Worm (Caenorhabditis elegans): Measurements from ENCODE around the gene H41C03.3.

Gene H41C03.3

DNA sequence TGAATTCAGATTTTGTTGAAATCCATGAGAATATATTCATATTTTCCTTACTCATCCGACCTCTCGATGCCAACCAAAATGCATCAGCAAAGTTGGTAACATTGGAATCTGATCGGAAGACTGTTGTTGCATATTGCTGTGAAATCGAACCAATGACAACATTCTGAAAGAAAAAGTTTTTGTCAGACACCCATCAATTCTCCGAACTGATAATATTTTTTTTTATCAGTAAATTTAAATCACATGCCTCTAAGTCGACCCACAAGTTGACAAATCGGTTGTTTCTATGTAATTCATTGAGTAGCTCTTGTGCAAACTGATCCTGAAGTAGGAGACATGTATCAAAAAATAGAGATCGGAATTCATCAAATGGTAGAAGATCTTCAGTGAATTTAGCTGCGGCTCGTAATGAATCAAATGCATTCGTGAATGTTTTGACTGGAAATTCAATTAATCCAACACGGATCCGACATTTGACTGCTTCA, 15.6 kb upstream of the H41C03.3 start, which contains the start of gene col-74:
col-74 (plus strand) TSS at position 435 of the 485 bp plus-strand sequence.
- no peak for TF ChIP-seq ama-1 (optimal IDR thresholded peaks at IDR 0.05)
- TF ChIP-seq hmbx-1 (tag; optimal IDR thresholded peaks at IDR 0.05), result no peak
- no peak for TF ChIP-seq flt-1 (GFP tag; IDR thresholded peaks at IDR 0.05)
- no peak for TF ChIP-seq aly-1 (tag; optimal IDR thresholded peaks at IDR 0.05)
- no peak for TF ChIP-seq hnd-1 (tag; optimal IDR thresholded peaks at IDR 0.05)
- no peak for TF ChIP-seq ceh-36 (tag; optimal IDR thresholded peaks at IDR 0.05)
- TF ChIP-seq tbx-37 (GFP tag; conservative IDR thresholded peaks at IDR 0.05), result no peak
- TF ChIP-seq tra-4 (tag; optimal IDR thresholded peaks at IDR 0.05), result no peak
- TF ChIP-seq F13C5.2 (tag; optimal IDR thresholded peaks at IDR 0.05), result no peak
- no peak for TF ChIP-seq ets-7 (tag; optimal IDR thresholded peaks at IDR 0.05)
- TF ChIP-seq ceh-13 (GFP tag; optimal IDR thresholded peaks at IDR 0.05), result no peak
- no peak for TF ChIP-seq hmg-4 (GFP tag; optimal IDR thresholded peaks at IDR 0.05)
- no peak for TF ChIP-seq tbx-11 (GFP tag; IDR thresholded peaks at IDR 0.05)
- no peak for TF ChIP-seq sea-1 (GFP tag; conservative IDR thresholded peaks at IDR 0.05)
- no peak for TF ChIP-seq B0310.2 (tag; optimal IDR thresholded peaks at IDR 0.05)

DNA sequence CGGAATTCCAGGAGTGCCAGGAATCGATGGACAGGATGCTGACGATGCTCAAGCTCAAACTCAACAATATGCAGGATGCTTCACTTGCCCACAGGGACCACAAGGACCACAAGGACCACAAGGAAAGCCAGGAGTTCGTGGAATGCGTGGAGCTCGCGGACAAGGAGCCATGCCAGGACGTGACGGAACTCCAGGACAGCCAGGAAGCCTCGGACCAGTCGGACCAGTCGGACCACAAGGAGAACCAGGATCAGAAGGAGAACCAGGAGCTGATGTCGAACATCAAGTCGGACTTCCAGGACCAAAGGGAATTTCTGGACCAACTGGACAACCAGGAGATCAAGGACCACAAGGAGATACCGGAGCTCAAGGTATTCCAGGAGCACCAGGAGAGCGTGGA, 14.2 kb upstream of the H41C03.3 start:
- TF ChIP-seq tra-4 (tag; optimal IDR thresholded peaks at IDR 0.05) (no peak), tbx-37 (GFP tag; conservative IDR thresholded peaks at IDR 0.05) (no peak), aly-1 (tag; optimal IDR thresholded peaks at IDR 0.05) (no peak), ceh-36 (tag; optimal IDR thresholded peaks at IDR 0.05) (no peak), ceh-13 (GFP tag; optimal IDR thresholded peaks at IDR 0.05) (no peak), scrt-1 (GFP tag; IDR thresholded peaks at IDR 0.05) (no peak)

DNA sequence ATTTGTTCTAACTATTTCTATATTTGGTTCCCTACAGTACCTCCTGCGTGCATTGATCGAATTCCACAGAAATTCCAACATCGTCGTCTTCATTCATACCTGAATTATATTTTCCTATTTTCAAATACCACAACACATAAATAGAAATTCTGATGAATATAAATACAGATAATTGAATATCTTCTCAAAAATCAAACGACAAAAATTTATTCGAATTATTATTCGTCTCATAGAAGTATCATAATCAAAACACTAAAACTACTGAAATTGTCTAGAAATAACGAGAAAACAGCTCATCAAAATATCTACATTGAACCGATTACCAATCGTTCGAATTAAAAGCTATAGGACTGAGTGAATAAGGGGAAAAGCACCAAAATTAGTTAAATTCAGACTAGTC, 12.4 kb upstream of the H41C03.3 start, which contains the start of gene gtap-1:
gtap-1 (minus strand) TSS at position 101 of the 400 bp plus-strand sequence.
- TF ChIP-seq hmbx-1 (tag; optimal IDR thresholded peaks at IDR 0.05), result no peak
- no peak for TF ChIP-seq scrt-1 (GFP tag; IDR thresholded peaks at IDR 0.05)
- TF ChIP-seq tra-4 (tag; optimal IDR thresholded peaks at IDR 0.05), result no peak
- no peak for TF ChIP-seq ets-7 (tag; optimal IDR thresholded peaks at IDR 0.05)
- no peak for TF ChIP-seq tbx-11 (GFP tag; IDR thresholded peaks at IDR 0.05)
- TF ChIP-seq pes-1 (GFP tag; IDR thresholded peaks at IDR 0.05), result no peak
- no peak for TF ChIP-seq sea-1 (GFP tag; conservative IDR thresholded peaks at IDR 0.05)
- no peak for TF ChIP-seq ceh-36 (tag; optimal IDR thresholded peaks at IDR 0.05)
- TF ChIP-seq hmg-4 (GFP tag; optimal IDR thresholded peaks at IDR 0.05), result no peak
- TF ChIP-seq tbx-37 (GFP tag; conservative IDR thresholded peaks at IDR 0.05), result no peak
- TF ChIP-seq flt-1 (GFP tag; IDR thresholded peaks at IDR 0.05), result no peak

DNA sequence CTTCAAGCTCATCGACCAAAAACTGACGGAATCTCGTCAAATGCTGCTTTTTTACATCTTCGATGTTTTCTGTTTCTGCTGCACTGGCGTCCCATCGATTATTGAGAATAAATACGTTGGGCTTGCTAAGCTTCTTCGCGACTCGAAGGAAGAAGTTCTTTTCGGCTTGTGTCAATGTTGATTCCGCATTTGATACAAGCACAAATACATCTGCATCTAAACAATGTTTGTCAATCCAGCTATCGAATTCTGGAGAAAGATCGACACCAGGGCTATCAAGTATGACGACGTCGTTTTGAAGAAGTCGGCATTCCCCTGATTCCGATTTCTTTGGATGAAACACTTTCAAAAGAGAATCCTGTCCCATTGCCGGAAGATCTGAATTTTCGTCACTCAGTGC, 10.4 kb upstream of the H41C03.3 start:
- TF ChIP-seq aly-1 (tag; optimal IDR thresholded peaks at IDR 0.05) (no peak), scrt-1 (GFP tag; IDR thresholded peaks at IDR 0.05) (no peak), sea-1 (GFP tag; conservative IDR thresholded peaks at IDR 0.05) (no peak), tbx-11 (GFP tag; IDR thresholded peaks at IDR 0.05) (no peak), tra-4 (tag; optimal IDR thresholded peaks at IDR 0.05) (no peak), flt-1 (GFP tag; IDR thresholded peaks at IDR 0.05) (no peak), hnd-1 (tag; optimal IDR thresholded peaks at IDR 0.05) (no peak), B0310.2 (tag; optimal IDR thresholded peaks at IDR 0.05) (no peak), ceh-36 (tag; optimal IDR thresholded peaks at IDR 0.05) (no peak)

DNA sequence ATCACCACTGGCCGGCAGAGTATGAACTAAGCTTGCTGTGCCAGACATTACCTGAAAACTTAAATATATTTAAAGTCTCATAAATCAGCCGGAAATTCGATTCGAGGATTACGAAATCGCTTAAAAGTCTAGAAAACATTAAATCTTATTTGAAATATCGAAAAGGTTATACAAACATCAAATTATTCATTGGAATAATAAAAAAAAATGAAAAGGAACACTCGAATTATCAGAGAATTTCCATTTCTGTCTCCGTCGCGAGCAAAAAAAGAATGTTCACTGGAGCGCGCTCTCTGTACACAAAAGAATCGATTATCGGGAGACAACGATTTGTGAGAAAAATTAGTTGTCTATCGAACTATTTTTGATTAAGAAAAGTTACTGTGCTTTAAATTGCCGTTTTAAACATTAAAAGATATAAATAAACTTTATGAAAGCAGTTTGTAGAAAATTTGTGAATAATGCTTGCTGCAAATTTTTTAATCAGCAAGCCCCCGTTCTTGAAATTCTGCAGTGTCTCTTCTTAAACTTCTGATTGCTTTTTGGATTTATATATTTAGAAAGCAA, 9.3 kb upstream of the H41C03.3 start, which contains the start of gene fzo-1:
fzo-1 (minus strand) TSS at position 51 of the 567 bp plus-strand sequence.
- TF ChIP-seq hnd-1 (tag; optimal IDR thresholded peaks at IDR 0.05) (peak; percentile 40), tbx-37 (GFP tag; conservative IDR thresholded peaks at IDR 0.05) (0 out of 2 replicates have a peak, but pooled peaks have one; percentile 26), hmg-4 (GFP tag; optimal IDR thresholded peaks at IDR 0.05) (no peak), scrt-1 (GFP tag; IDR thresholded peaks at IDR 0.05) (no peak), B0310.2 (tag; optimal IDR thresholded peaks at IDR 0.05) (peak; percentile 21), F13C5.2 (tag; optimal IDR thresholded peaks at IDR 0.05) (peak; percentile 26), ceh-13 (GFP tag; optimal IDR thresholded peaks at IDR 0.05) (peak; percentile 36), ets-7 (tag; optimal IDR thresholded peaks at IDR 0.05) (peak; percentile 48), tra-4 (tag; optimal IDR thresholded peaks at IDR 0.05) (peak; percentile 14), hmbx-1 (tag; optimal IDR thresholded peaks at IDR 0.05) (no peak), pes-1 (GFP tag; IDR thresholded peaks at IDR 0.05) (no peak)

DNA sequence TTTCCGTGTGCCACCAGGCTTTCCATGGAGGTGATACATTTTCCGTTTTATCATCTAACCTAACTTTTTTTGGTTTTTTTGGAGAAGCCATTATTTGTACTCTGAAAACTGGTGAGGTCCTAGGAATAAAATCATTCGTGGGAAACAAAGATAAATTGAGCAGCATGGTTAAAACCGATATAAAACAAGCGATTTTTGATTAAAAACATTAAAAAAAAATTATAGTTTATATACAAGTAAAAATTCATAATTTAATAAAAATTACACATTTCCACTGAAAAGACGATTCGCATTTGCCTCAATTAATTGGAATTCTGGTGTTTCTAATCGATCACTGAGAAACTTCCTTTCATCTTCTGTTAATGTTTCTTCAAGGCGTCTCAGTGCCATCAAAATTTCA, 7.1 kb upstream of the H41C03.3 start, which contains the start of gene ZK1248.15:
ZK1248.15 (minus strand) TSS at position 101 of the 400 bp plus-strand sequence.
- TF ChIP-seq aly-1 (tag; optimal IDR thresholded peaks at IDR 0.05), result no peak
- TF ChIP-seq sea-1 (GFP tag; conservative IDR thresholded peaks at IDR 0.05), result no peak
- no peak for TF ChIP-seq hmbx-1 (tag; optimal IDR thresholded peaks at IDR 0.05)
- TF ChIP-seq ceh-36 (tag; optimal IDR thresholded peaks at IDR 0.05), result no peak

DNA sequence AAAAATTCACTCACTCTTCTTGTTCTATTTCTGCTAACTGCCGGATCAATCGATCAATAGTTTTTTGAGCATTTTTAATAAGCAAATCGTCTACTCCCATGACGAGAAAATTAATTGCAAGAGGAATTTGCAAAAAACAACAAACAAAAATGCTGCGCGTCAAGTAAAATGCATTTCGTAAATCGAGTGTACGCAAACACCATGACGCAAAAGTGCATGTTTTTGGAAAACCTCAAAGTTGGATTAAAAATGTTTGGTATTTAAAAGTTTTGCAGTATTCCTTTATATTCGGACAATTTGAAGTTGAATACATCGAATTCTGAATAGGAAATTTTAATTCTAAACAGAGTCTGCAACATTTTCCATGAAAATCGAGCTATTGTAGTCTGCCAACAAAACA, 6.3 kb upstream of the H41C03.3 start, which contains the start of gene ZK1248.19:
ZK1248.19 (minus strand) TSS at position 188 of the 400 bp plus-strand sequence.
- no peak for TF ChIP-seq aly-1 (tag; optimal IDR thresholded peaks at IDR 0.05)
- no peak for TF ChIP-seq ceh-36 (tag; optimal IDR thresholded peaks at IDR 0.05)
- no peak for TF ChIP-seq B0310.2 (tag; optimal IDR thresholded peaks at IDR 0.05)
- no peak for TF ChIP-seq flt-1 (GFP tag; IDR thresholded peaks at IDR 0.05)
- no peak for TF ChIP-seq pes-1 (GFP tag; IDR thresholded peaks at IDR 0.05)
- TF ChIP-seq scrt-1 (GFP tag; IDR thresholded peaks at IDR 0.05), result no peak

DNA sequence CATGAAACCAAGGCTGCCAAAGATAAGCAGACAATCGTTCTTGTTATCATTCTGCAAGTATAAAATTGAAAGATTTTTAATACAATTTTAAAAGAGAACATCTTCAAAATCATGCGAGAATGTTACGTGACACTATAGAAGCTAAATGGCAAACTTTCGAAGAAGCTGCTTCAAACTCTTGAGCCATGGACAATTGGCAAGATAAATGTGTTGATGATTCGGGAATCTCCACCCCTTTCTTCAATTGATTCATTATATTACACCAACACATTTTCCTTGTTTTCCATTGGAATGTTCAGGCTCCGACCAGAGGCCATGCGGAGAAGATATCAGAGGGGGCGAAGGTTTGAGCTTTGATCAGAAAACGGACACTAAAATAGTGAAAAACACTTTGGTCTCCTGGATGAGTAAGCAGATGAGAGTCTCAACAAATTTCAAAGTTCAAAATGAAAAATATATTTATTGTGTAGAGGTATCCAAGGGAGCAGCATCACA, 4.5 kb upstream of the H41C03.3 start, which contains the start of gene lec-5:
lec-5 (minus strand) TSS at position 51 of the 495 bp plus-strand sequence.
- no peak for TF ChIP-seq ama-1 (optimal IDR thresholded peaks at IDR 0.05)
- TF ChIP-seq ceh-36 (tag; optimal IDR thresholded peaks at IDR 0.05), result no peak
- TF ChIP-seq B0310.2 (tag; optimal IDR thresholded peaks at IDR 0.05), result no peak
- no peak for TF ChIP-seq hmbx-1 (tag; optimal IDR thresholded peaks at IDR 0.05)
- no peak for TF ChIP-seq scrt-1 (GFP tag; IDR thresholded peaks at IDR 0.05)

All from whole organism, early embryonic.